Fruit fly (Drosophila melanogaster) whole organism, wandering third instar larva: ENCODE data around the gene CG13622.

ENCODE experiments used
- Abd-B ChIP-seq: fragments of >200 bp; optimal IDR thresholded peaks from 2 replicates; lab custom pipeline; 2017; ENCODE audit warnings: missing biosample characterization, missing genetic modification characterization
- Hr78 ChIP-seq: fragments of >200 bp; optimal IDR thresholded peaks from 2 replicates; lab custom pipeline; 2017; ENCODE audit warnings: missing biosample characterization, missing genetic modification characterization
- fru ChIP-seq: fragments of 200-800 bp; sonication (Bioruptor generic); optimal IDR thresholded peaks from 3 replicates; lab custom pipeline; 2016; ENCODE audit warnings: missing biosample characterization, mild to moderate bottlenecking, missing genetic modification characterization

DNA sequence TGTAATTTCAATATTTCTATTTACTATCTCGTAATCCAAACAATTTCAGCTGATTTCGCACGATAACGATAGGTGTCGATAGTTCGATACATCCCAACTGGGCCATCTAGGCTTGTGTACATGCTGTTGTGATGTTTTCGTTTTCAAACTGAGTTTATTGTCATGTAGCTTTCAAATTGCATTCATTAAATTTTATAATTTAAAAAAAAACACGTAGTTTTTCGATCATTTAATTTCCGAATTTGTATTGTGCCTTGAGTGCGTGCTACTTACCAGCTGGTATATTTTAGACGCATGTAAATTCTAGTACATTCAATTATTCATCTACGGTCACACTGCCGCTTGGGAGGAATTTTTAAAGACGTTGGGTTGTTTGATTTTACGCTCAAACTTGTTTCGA lies 6.8 kb upstream of the CG13622 start, which contains the start of the genes CG13623 and ana1:
- no peak for TF ChIP-seq fru (GFP tag; lab: Kevin White, UChicago)
- no peak for TF ChIP-seq Abd-B
- TF ChIP-seq Hr78 (GFP tag; lab: Kevin White, UChicago): no peak
